Fruit fly (Drosophila melanogaster) whole organism, embryonic: Measurements from ENCODE around the gene Psf3.

Experiments
- Atf-2 ChIP-seq: fragments of 200-800 bp; sonication (Bioruptor generic); optimal IDR thresholded peaks from 2 replicates; lab custom pipeline; 2016; ENCODE audit warnings: missing biosample characterization, missing genetic modification characterization
- B-H2 ChIP-seq: fragments of 200-800 bp; sonication (Bioruptor generic); optimal IDR thresholded peaks from 2 replicates; lab custom pipeline; 2018; ENCODE audit warnings: missing biosample characterization, mild to moderate bottlenecking, missing genetic modification characterization
- CG10209 ChIP-seq: fragments of 200-800 bp; sonication (Bioruptor generic); optimal IDR thresholded peaks from 3 replicates; lab custom pipeline; 2017; ENCODE audit warnings: missing biosample characterization, mild to moderate bottlenecking, missing genetic modification characterization, missing genetic modification reagents
- CG11504 ChIP-seq: fragments of 200-800 bp; sonication (Bioruptor generic); optimal IDR thresholded peaks from 3 replicates; lab custom pipeline; 2019; ENCODE audit warnings: missing biosample characterization, mild to moderate bottlenecking, missing genetic modification characterization, moderate library complexity
- CG11695 ChIP-seq: fragments of 200-800 bp; sonication (Bioruptor generic); IDR thresholded peaks from 3 replicates; pipeline ENCODE4 v1.3.6; 2022; ENCODE audit warnings: missing biosample characterization, missing genetic modification characterization
- CG12744 ChIP-seq: fragments of 200-800 bp; sonication (Bioruptor generic); optimal IDR thresholded peaks from 2 replicates; lab custom pipeline; 2016; ENCODE audit warnings: missing biosample characterization, missing genetic modification characterization
- CG14710 ChIP-seq: fragments of 200-800 bp; sonication (Bioruptor generic); optimal IDR thresholded peaks from 3 replicates; lab custom pipeline; 2019; ENCODE audit warnings: missing biosample characterization, mild to moderate bottlenecking, missing genetic modification characterization, moderate library complexity
- CG14965 ChIP-seq: fragments of 200-800 bp; sonication (Bioruptor generic); optimal IDR thresholded peaks from 2 replicates; lab custom pipeline; 2016; ENCODE audit warnings: missing biosample characterization, missing genetic modification characterization, borderline replicate concordance
- CG17802 ChIP-seq: fragments of 200-800 bp; sonication (Bioruptor generic); optimal IDR thresholded peaks from 2 replicates; lab custom pipeline; 2018; ENCODE audit warnings: missing biosample characterization, mild to moderate bottlenecking, missing genetic modification characterization, moderate library complexity
- CG17912 ChIP-seq: fragments of 200-800 bp; sonication (Bioruptor generic); optimal IDR thresholded peaks from 2 replicates; lab custom pipeline; 2018; ENCODE audit warnings: missing biosample characterization, mild to moderate bottlenecking, missing genetic modification characterization
- CG3163 ChIP-seq: fragments of 200-800 bp; sonication (Bioruptor generic); optimal IDR thresholded peaks from 3 replicates; lab custom pipeline; 2016; ENCODE audit warnings: missing biosample characterization, missing genetic modification characterization
- CG6254 ChIP-seq: fragments of 200-800 bp; sonication (Bioruptor generic); optimal IDR thresholded peaks from 3 replicates; lab custom pipeline; 2017; ENCODE audit warnings: mild to moderate bottlenecking, missing biosample characterization, missing genetic modification reagents, missing genetic modification characterization
- CG6689 ChIP-seq: fragments of 200-800 bp; sonication (Bioruptor generic); IDR thresholded peaks from 2 replicates; pipeline ENCODE4 v1.3.6; 2022; ENCODE audit warnings: missing biosample characterization, missing genetic modification characterization
- CG6765 ChIP-seq: fragments of 200-800 bp; sonication (Bioruptor generic); optimal IDR thresholded peaks from 3 replicates; lab custom pipeline; 2017; ENCODE audit warnings: missing biosample characterization, mild to moderate bottlenecking, missing genetic modification characterization
- CG7839 ChIP-seq: fragments of 200-800 bp; sonication (Bioruptor generic); optimal IDR thresholded peaks from 3 replicates; lab custom pipeline; 2018; ENCODE audit warnings: missing biosample characterization, mild to moderate bottlenecking, missing genetic modification characterization, moderate library complexity
- Chrac-16 ChIP-seq: fragments of 200-800 bp; sonication (Bioruptor generic); optimal IDR thresholded peaks from 3 replicates; lab custom pipeline; 2016; ENCODE audit warnings: missing biosample characterization, missing genetic modification characterization
- Dip2 ChIP-seq: fragments of 200-800 bp; sonication (Bioruptor generic); IDR thresholded peaks from 2 replicates; pipeline ENCODE4 v1.3.6; 2022; ENCODE audit warnings: missing biosample characterization, missing genetic modification characterization
- Dp ChIP-seq: fragments of 200-800 bp; sonication (Bioruptor generic); optimal IDR thresholded peaks from 2 replicates; lab custom pipeline; 2018; ENCODE audit warnings: missing biosample characterization, mild to moderate bottlenecking, missing genetic modification characterization, moderate library complexity
- Elba2 ChIP-seq: fragments of 200-800 bp; sonication (Bioruptor generic); optimal IDR thresholded peaks from 3 replicates; lab custom pipeline; 2016; ENCODE audit warnings: missing biosample characterization, missing genetic modification characterization
- Gsc ChIP-seq: fragments of 200-800 bp; sonication (Bioruptor generic); IDR thresholded peaks from 2 replicates; pipeline ENCODE4 v1.3.6; 2022; ENCODE audit warnings: missing biosample characterization, missing genetic modification characterization
- HLH3B ChIP-seq: fragments of 200-800 bp; sonication (Bioruptor generic); IDR thresholded peaks from 2 replicates; pipeline ENCODE4 v1.3.6; 2022; ENCODE audit warnings: missing biosample characterization, missing genetic modification characterization
- HLH4C ChIP-seq: fragments of 200-800 bp; sonication (Bioruptor generic); IDR thresholded peaks from 3 replicates; pipeline ENCODE4 v1.3.6; 2022; ENCODE audit warnings: missing biosample characterization, missing genetic modification characterization; ENCODE audit not compliant: partially characterized antibody
- Jarid2 ChIP-seq: fragments of 200-800 bp; sonication (Bioruptor generic); optimal IDR thresholded peaks from 3 replicates; lab custom pipeline; 2017; ENCODE audit warnings: mild to moderate bottlenecking, missing biosample characterization, missing genetic modification reagents, missing genetic modification characterization
- MESR4 ChIP-seq: fragments of 200-800 bp; sonication (Bioruptor generic); optimal IDR thresholded peaks from 2 replicates; lab custom pipeline; 2018; ENCODE audit warnings: missing biosample characterization, mild to moderate bottlenecking, missing genetic modification characterization, moderate library complexity
- Mad ChIP-seq: fragments of 200-800 bp; sonication (Bioruptor generic); optimal IDR thresholded peaks from 2 replicates; lab custom pipeline; 2016; ENCODE audit warnings: missing biosample characterization, missing genetic modification characterization
- Med ChIP-seq: fragments of 200-800 bp; sonication (Bioruptor generic); peaks from one replicate; lab custom pipeline; 2016; ENCODE audit warnings: missing biosample characterization, missing genetic modification characterization, mild to moderate bottlenecking, inconsistent platforms, moderate library complexity
- Myb ChIP-seq: fragments of 200-800 bp; sonication (Bioruptor generic); optimal IDR thresholded peaks from 2 replicates; lab custom pipeline; 2016; ENCODE audit warnings: missing biosample characterization, missing genetic modification characterization
- Nf-YA ChIP-seq: fragments of 200-800 bp; sonication (Bioruptor generic); IDR thresholded peaks from 2 replicates; pipeline ENCODE4 v1.3.6; 2022; ENCODE audit warnings: missing biosample characterization, missing genetic modification characterization
- Oli ChIP-seq: fragments of 200-800 bp; sonication (Bioruptor generic); optimal IDR thresholded peaks from 2 replicates; lab custom pipeline; 2018; ENCODE audit warnings: missing biosample characterization, mild to moderate bottlenecking, missing genetic modification characterization, moderate library complexity
- Poxn ChIP-seq: fragments of 200-800 bp; sonication (Bioruptor generic); IDR thresholded peaks from 2 replicates; pipeline ENCODE4 v1.3.6; 2022; ENCODE audit warnings: missing biosample characterization, missing genetic modification characterization
- Sin3A ChIP-seq: fragments of >200 bp; optimal IDR thresholded peaks from 2 replicates; lab custom pipeline; 2018
- Sox102F ChIP-seq: fragments of 200-800 bp; sonication (Bioruptor generic); optimal IDR thresholded peaks from 2 replicates; lab custom pipeline; 2018; ENCODE audit warnings: missing biosample characterization, mild to moderate bottlenecking, missing genetic modification characterization, moderate library complexity
- Tbp ChIP-seq: fragments of >200 bp; optimal IDR thresholded peaks from 2 replicates; lab custom pipeline; 2018; ENCODE audit warnings: missing biosample characterization, missing genetic modification characterization
- Vsx1 ChIP-seq: fragments of 200-800 bp; sonication (Bioruptor generic); optimal IDR thresholded peaks from 2 replicates; lab custom pipeline; 2017; ENCODE audit warnings: missing biosample characterization, mild to moderate bottlenecking, missing genetic modification characterization, missing genetic modification reagents
- abd-A ChIP-seq: fragments of 200-800 bp; sonication (Bioruptor generic); optimal IDR thresholded peaks from 3 replicates; lab custom pipeline; 2019; ENCODE audit warnings: missing biosample characterization, mild to moderate bottlenecking, missing genetic modification characterization, moderate library complexity
- ash1 ChIP-seq: fragments of 200-800 bp; sonication (Bioruptor generic); optimal IDR thresholded peaks from 2 replicates; lab custom pipeline; 2018; ENCODE audit warnings: missing biosample characterization, mild to moderate bottlenecking, missing genetic modification characterization
- bigmax ChIP-seq: fragments of 200-800 bp; sonication (Bioruptor generic); optimal IDR thresholded peaks from 2 replicates; lab custom pipeline; 2018; ENCODE audit warnings: missing biosample characterization, mild to moderate bottlenecking, missing genetic modification characterization
- bowl ChIP-seq: fragments of 200-800 bp; sonication (Bioruptor generic); IDR thresholded peaks from 2 replicates; pipeline ENCODE4 v1.3.6; 2022; ENCODE audit warnings: missing biosample characterization, missing genetic modification characterization
- crc ChIP-seq: fragments of 200-800 bp; sonication (Bioruptor generic); optimal IDR thresholded peaks from 2 replicates; lab custom pipeline; 2016; ENCODE audit warnings: missing biosample characterization, missing genetic modification characterization
- crp ChIP-seq, 2 experiments: fragments of 200-800 bp; sonication (Bioruptor generic); optimal IDR thresholded peaks; 2 replicates in 1 of 2; 3 replicates in 1 of 2; lab custom pipeline; 2017; ENCODE audit warnings: missing biosample characterization in 2 of 2, missing genetic modification characterization in 2 of 2, mild to moderate bottlenecking in 1 of 2, moderate library complexity in 1 of 2
- gce ChIP-seq: fragments of 200-800 bp; sonication (Bioruptor generic); IDR thresholded peaks from 3 replicates; pipeline ENCODE4 v1.3.6; 2022; ENCODE audit warnings: missing biosample characterization, missing genetic modification characterization
- hbn ChIP-seq: fragments of 200-800 bp; sonication (Bioruptor generic); IDR thresholded peaks from 2 replicates; pipeline ENCODE4 v1.3.6; 2022; ENCODE audit warnings: missing biosample characterization, missing genetic modification characterization; ENCODE audit not compliant: partially characterized antibody
- pan ChIP-seq, 4 experiments: fragments of >200 bp in 3 of 4; fragments of 200-800 bp in 1 of 4; sonication (Bioruptor generic) in 1 of 4; optimal IDR thresholded peaks in 3 of 4; IDR thresholded peaks in 1 of 4; 2 replicates each; pipeline versions ENCODE4 v1.3.6 to Lab custom; 2017 to 2022; ENCODE audit warnings: missing biosample characterization in 2 of 4, missing genetic modification characterization in 2 of 4, mixed read lengths in 1 of 4
- peb ChIP-seq: fragments of 200-800 bp; sonication (Bioruptor generic); IDR thresholded peaks from 2 replicates; pipeline ENCODE4 v1.3.6; 2022; ENCODE audit warnings: missing biosample characterization, missing genetic modification characterization
- pfk ChIP-seq: fragments of 200-800 bp; sonication (Bioruptor generic); optimal IDR thresholded peaks from 2 replicates; lab custom pipeline; 2018; ENCODE audit warnings: missing biosample characterization, mild to moderate bottlenecking, missing genetic modification characterization, moderate library complexity
- pros ChIP-seq: fragments of 200-800 bp; sonication (Bioruptor generic); optimal IDR thresholded peaks from 3 replicates; lab custom pipeline; 2019; ENCODE audit warnings: missing biosample characterization, mild to moderate bottlenecking, missing genetic modification characterization, moderate library complexity
- so ChIP-seq: fragments of 200-800 bp; sonication (Bioruptor generic); IDR thresholded peaks from 3 replicates; pipeline ENCODE4 v1.3.6; 2022; ENCODE audit warnings: missing biosample characterization, missing genetic modification characterization
- sr ChIP-seq: fragments of 200-800 bp; sonication (Bioruptor generic); IDR thresholded peaks from 3 replicates; pipeline ENCODE4 v1.3.6; 2022; ENCODE audit warnings: missing biosample characterization, missing genetic modification characterization
- stwl ChIP-seq: fragments of 200-800 bp; sonication (Bioruptor generic); optimal IDR thresholded peaks from 3 replicates; lab custom pipeline; 2018; ENCODE audit warnings: missing biosample characterization, mild to moderate bottlenecking, missing genetic modification characterization, moderate library complexity

Psf3 gene

DNA sequence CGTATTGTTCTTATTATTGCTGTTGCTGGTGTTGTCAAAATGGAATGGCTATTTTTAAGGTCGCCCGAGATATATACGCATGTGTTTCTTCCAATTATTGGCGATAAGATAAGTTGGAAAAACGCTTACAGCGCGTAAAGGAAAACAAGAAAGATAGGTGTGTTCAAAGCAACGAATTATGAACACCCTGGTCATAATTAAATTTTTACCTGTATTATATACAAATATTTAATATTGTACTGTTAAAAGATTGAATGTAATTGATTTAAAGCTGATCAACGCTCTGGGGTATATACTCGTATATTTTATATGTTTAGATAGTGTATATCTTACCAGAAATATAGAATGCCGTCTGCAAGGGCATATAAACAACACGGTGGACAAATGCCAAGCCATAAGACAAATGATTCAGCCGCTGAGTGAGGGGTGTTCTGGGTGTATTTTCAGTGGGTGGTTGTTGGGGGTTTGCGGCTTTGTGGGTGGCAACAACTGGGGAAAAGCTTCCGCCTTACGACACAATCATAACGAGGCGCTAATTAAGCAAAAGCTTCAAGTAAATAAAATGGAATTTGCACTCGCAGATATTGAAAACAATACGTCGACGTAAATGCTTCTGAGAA, 12.0 kb upstream of the Psf3 start (continued):
- no peak for TF ChIP-seq Poxn (GFP tag; lab: Robert Waterston, UW)
- no peak for TF ChIP-seq Tbp (GFP tag; lab: Kevin White, UChicago)
- no peak for TF ChIP-seq B-H2 (GFP tag; lab: Kevin White, UChicago)
- TF ChIP-seq MESR4: no peak
- peak; percentile 71 for TF ChIP-seq CG7839 (tag; lab: Kevin White, UChicago)
- TF ChIP-seq crc (GFP tag; lab: Kevin White, UChicago): no peak
- TF ChIP-seq stwl (tag; lab: Kevin White, UChicago): no peak
- TF ChIP-seq CG6689 (GFP tag; lab: Robert Waterston, UW): peak; percentile 55; the same call in 1 of the 2 replicates
- no peak for TF ChIP-seq Chrac-16 (GFP tag; lab: Kevin White, UChicago)
- peak; percentile 20 for TF ChIP-seq Sox102F (GFP tag; lab: Kevin White, UChicago)
- no peak for TF ChIP-seq abd-A
- TF ChIP-seq Dip2 (GFP tag; lab: Robert Waterston, UW): no peak
- TF ChIP-seq CG10209 (GFP tag; lab: Kevin White, UChicago): peak; percentile 31
- TF ChIP-seq so: no peak
- no peak for TF ChIP-seq hbn (GFP tag; lab: Robert Waterston, UW)
- TF ChIP-seq Gsc: no peak
- no peak for TF ChIP-seq pros (GFP tag; lab: Kevin White, UChicago)
- no peak for TF ChIP-seq HLH4C (GFP tag; lab: Robert Waterston, UW)
- no peak for TF ChIP-seq pan (optimal IDR thresholded peaks at IDR 0.05; lab: Kevin White, UChicago)
- peak in 1 of 2 experiments; percentile 70 for TF ChIP-seq pan (GFP tag; optimal IDR thresholded peaks at IDR 0.05 in 1 of 2, IDR thresholded peaks at IDR 0.05 in 1 of 2)
- TF ChIP-seq Dp: no peak
- no peak for TF ChIP-seq ash1 (GFP tag; lab: Kevin White, UChicago)
- TF ChIP-seq Atf-2 (GFP tag; lab: Kevin White, UChicago): no peak
- TF ChIP-seq CG11695 (GFP tag; lab: Robert Waterston, UW): peak; percentile 62; the same call in 2 of the 3 replicates
- no peak for TF ChIP-seq CG17802
- no peak for TF ChIP-seq Elba2
- TF ChIP-seq CG14710 (tag; lab: Kevin White, UChicago): no peak
- TF ChIP-seq CG6254 (GFP tag; lab: Kevin White, UChicago): no peak
- TF ChIP-seq sr (GFP tag; lab: Robert Waterston, UW): peak; percentile 63; the same call in 1 of the 3 replicates
- TF ChIP-seq CG12744 (GFP tag; lab: Kevin White, UChicago): no peak
- no peak for TF ChIP-seq HLH3B
- TF ChIP-seq Jarid2: no peak
- TF ChIP-seq bigmax (GFP tag; lab: Kevin White, UChicago): no peak
- TF ChIP-seq pfk (GFP tag; lab: Kevin White, UChicago): no peak
- TF ChIP-seq CG11504 (tag; lab: Kevin White, UChicago): peak; percentile 51
- peak; percentile 31 for TF ChIP-seq Med (GFP tag; lab: Kevin White, UChicago)
- no peak for TF ChIP-seq Vsx1 (GFP tag; lab: Kevin White, UChicago)
- TF ChIP-seq bowl (GFP tag; lab: Robert Waterston, UW): no peak
- TF ChIP-seq crp (GFP tag; optimal IDR thresholded peaks at IDR 0.05; lab: Kevin White, UChicago): no peak
- TF ChIP-seq Mad (GFP tag; lab: Kevin White, UChicago): no peak
- TF ChIP-seq CG17912 (GFP tag; lab: Kevin White, UChicago): no peak
- no peak for TF ChIP-seq CG3163
- no peak for TF ChIP-seq CG6765 (GFP tag; lab: Kevin White, UChicago)
- TF ChIP-seq CG14965 (GFP tag; lab: Kevin White, UChicago): no peak
- TF ChIP-seq Oli (tag; lab: Kevin White, UChicago): peak; percentile 28
- no peak for TF ChIP-seq gce (GFP tag; lab: Robert Waterston, UW)
- TF ChIP-seq Myb (GFP tag; lab: Kevin White, UChicago): no peak
- TF ChIP-seq peb (GFP tag; lab: Robert Waterston, UW): no peak
- TF ChIP-seq Sin3A (lab: Kevin White, UChicago): no peak
- TF ChIP-seq Nf-YA (GFP tag; lab: Robert Waterston, UW): 0 out of 2 replicates have a peak, but pooled peaks have one; percentile 23
